Fruit fly (Drosophila melanogaster) whole organism, pupa: ENCODE results near the gene Rrp40.

Source experiments
- CG14655 ChIP-seq: fragments of 200-800 bp; sonication (Bioruptor generic); optimal IDR thresholded peaks from 3 replicates; lab custom pipeline; 2017; ENCODE audit warnings: mild to moderate bottlenecking, missing biosample characterization, missing genetic modification reagents, missing genetic modification characterization
- CG8301 ChIP-seq: fragments of 200-800 bp; sonication (Bioruptor generic); optimal IDR thresholded peaks from 2 replicates; lab custom pipeline; 2018; ENCODE audit warnings: missing biosample characterization, mild to moderate bottlenecking, missing genetic modification characterization
- fd96Ca ChIP-seq: fragments of 200-800 bp; sonication (Bioruptor generic); IDR thresholded peaks from 3 replicates; pipeline ENCODE4 v1.3.6; 2022; ENCODE audit warnings: missing biosample characterization, missing genetic modification characterization
- rn ChIP-seq: fragments of 200-800 bp; sonication (Bioruptor generic); IDR thresholded peaks from 2 replicates; pipeline ENCODE4 v1.3.6; 2022; ENCODE audit warnings: missing biosample characterization, missing genetic modification characterization

DNA sequence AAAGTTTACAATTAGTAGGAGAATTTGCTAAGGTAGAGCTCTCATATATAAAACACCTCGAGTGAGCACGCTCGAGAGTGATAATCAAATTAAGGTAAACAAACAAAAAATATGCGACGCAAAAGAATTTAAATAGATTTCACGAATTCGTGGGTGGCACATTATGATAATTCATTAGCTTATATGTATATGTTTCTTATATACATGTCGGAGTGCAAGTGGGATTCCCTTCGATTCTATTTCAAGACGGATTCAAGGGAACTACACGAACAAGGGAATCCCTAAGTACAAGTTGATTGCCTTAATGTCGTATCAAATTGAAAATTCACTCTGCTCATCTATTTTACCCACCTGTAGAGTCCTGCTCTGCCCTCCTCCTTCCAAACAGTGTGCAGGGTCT, 11.3 kb upstream of the Rrp40 start:
- TF ChIP-seq CG14655 (no peak), fd96Ca (GFP tag; lab: Robert Waterston, UW) (no peak), CG8301 (no peak), rn (GFP tag; lab: Robert Waterston, UW) (no peak)
